Worm (Caenorhabditis elegans): Measurements from ENCODE around the gene clh-2.

ce11 chrII:11396217-11396616 is 44.5 kb downstream of the clh-2 start:
- TF ChIP-seq snpc-4 (tag; optimal IDR thresholded peaks at IDR 0.05) (no peak), lin-13 (GFP tag; optimal IDR thresholded peaks at IDR 0.05) (no peak), ztf-11 (tag; optimal IDR thresholded peaks at IDR 0.05) (no peak), egl-27 (tag; optimal IDR thresholded peaks at IDR 0.05) (no peak), elt-1 (tag; optimal IDR thresholded peaks at IDR 0.05) (no peak), unc-39 (tag; optimal IDR thresholded peaks at IDR 0.05) (no peak), F13H6.1 (tag; optimal IDR thresholded peaks at IDR 0.05) (no peak), unc-62 (GFP tag; optimal IDR thresholded peaks at IDR 0.05) (no peak), nhr-10 (tag; optimal IDR thresholded peaks at IDR 0.05) (no peak)
